Fruit fly (Drosophila melanogaster) whole organism, embryonic: ENCODE measurements around the gene CG44001.

ENCODE experiments used
- Atf3 ChIP-seq: fragments of 200-800 bp; sonication (Bioruptor generic); optimal IDR thresholded peaks from 3 replicates; lab custom pipeline; 2016; ENCODE audit warnings: missing biosample characterization, missing genetic modification characterization
- CG10209 ChIP-seq: fragments of 200-800 bp; sonication (Bioruptor generic); optimal IDR thresholded peaks from 3 replicates; lab custom pipeline; 2017; ENCODE audit warnings: missing biosample characterization, mild to moderate bottlenecking, missing genetic modification characterization, missing genetic modification reagents
- CG11695 ChIP-seq: fragments of 200-800 bp; sonication (Bioruptor generic); IDR thresholded peaks from 3 replicates; pipeline ENCODE4 v1.3.6; 2022; ENCODE audit warnings: missing biosample characterization, missing genetic modification characterization
- CG12071 ChIP-seq: fragments of 200-800 bp; sonication (Bioruptor generic); optimal IDR thresholded peaks from 3 replicates; lab custom pipeline; 2018; ENCODE audit warnings: missing biosample characterization, mild to moderate bottlenecking, missing genetic modification characterization
- CG13624 ChIP-seq: fragments of 200-800 bp; sonication (Bioruptor generic); optimal IDR thresholded peaks from 2 replicates; lab custom pipeline; 2016; ENCODE audit warnings: missing biosample characterization, missing genetic modification characterization
- CG14965 ChIP-seq: fragments of 200-800 bp; sonication (Bioruptor generic); optimal IDR thresholded peaks from 2 replicates; lab custom pipeline; 2016; ENCODE audit warnings: missing biosample characterization, missing genetic modification characterization, borderline replicate concordance
- CG16779 ChIP-seq: fragments of 200-800 bp; sonication (Bioruptor generic); IDR thresholded peaks from 2 replicates; pipeline ENCODE4 v1.3.6; 2022; ENCODE audit warnings: missing biosample characterization, missing genetic modification characterization
- CG17186 ChIP-seq: fragments of 200-800 bp; sonication (Bioruptor generic); optimal IDR thresholded peaks from 3 replicates; lab custom pipeline; 2017; ENCODE audit warnings: missing biosample characterization, missing genetic modification reagents, missing genetic modification characterization
- CG17912 ChIP-seq: fragments of 200-800 bp; sonication (Bioruptor generic); optimal IDR thresholded peaks from 2 replicates; lab custom pipeline; 2018; ENCODE audit warnings: missing biosample characterization, mild to moderate bottlenecking, missing genetic modification characterization
- CG18262 ChIP-seq: fragments of 200-800 bp; optimal IDR thresholded peaks from 3 replicates; lab custom pipeline; 2019; ENCODE audit warnings: missing biosample characterization, mild to moderate bottlenecking, missing genetic modification characterization, moderate library complexity
- CG1832 ChIP-seq: fragments of 200-800 bp; sonication (Bioruptor generic); optimal IDR thresholded peaks from 2 replicates; lab custom pipeline; 2017; ENCODE audit warnings: missing biosample characterization, mild to moderate bottlenecking, missing genetic modification characterization, inconsistent platforms
- CG2202 ChIP-seq: fragments of 200-800 bp; sonication (Bioruptor generic); optimal IDR thresholded peaks from 2 replicates; lab custom pipeline; 2018; ENCODE audit warnings: missing biosample characterization, mild to moderate bottlenecking, missing genetic modification characterization
- CG31388 ChIP-seq: fragments of 200-800 bp; sonication (Bioruptor generic); optimal IDR thresholded peaks from 2 replicates; lab custom pipeline; 2016; ENCODE audit warnings: missing biosample characterization, missing genetic modification characterization
- CG34224 ChIP-seq: fragments of 200-800 bp; sonication (Bioruptor generic); IDR thresholded peaks from 3 replicates; pipeline ENCODE4 v1.3.6; 2022; ENCODE audit warnings: missing biosample characterization, missing genetic modification characterization; ENCODE audit not compliant: partially characterized antibody
- CG34422 ChIP-seq: fragments of 200-800 bp; sonication (Bioruptor generic); IDR thresholded peaks from 3 replicates; pipeline ENCODE4 v1.3.6; 2022; ENCODE audit warnings: missing biosample characterization, missing genetic modification characterization
- CG4282 ChIP-seq: fragments of 200-800 bp; sonication (Bioruptor generic); optimal IDR thresholded peaks from 2 replicates; lab custom pipeline; 2016; ENCODE audit warnings: missing biosample characterization, missing genetic modification characterization
- CG9215 ChIP-seq: fragments of 200-800 bp; sonication (Bioruptor generic); IDR thresholded peaks from 2 replicates; pipeline ENCODE4 v1.3.6; 2022; ENCODE audit warnings: missing biosample characterization, missing genetic modification characterization
- Dbx ChIP-seq: fragments of 200-800 bp; sonication (Bioruptor generic); IDR thresholded peaks from 3 replicates; pipeline ENCODE4 v1.3.6; 2022; ENCODE audit warnings: missing biosample characterization, missing genetic modification characterization
- Dip2 ChIP-seq: fragments of 200-800 bp; sonication (Bioruptor generic); IDR thresholded peaks from 2 replicates; pipeline ENCODE4 v1.3.6; 2022; ENCODE audit warnings: missing biosample characterization, missing genetic modification characterization
- Dref ChIP-seq: fragments of 200-800 bp; sonication (Bioruptor generic); IDR thresholded peaks from 2 replicates; pipeline ENCODE4 v1.3.6; 2022; ENCODE audit warnings: missing biosample characterization, missing genetic modification characterization
- E2f1 ChIP-seq: fragments of 200-800 bp; sonication (Bioruptor generic); IDR thresholded peaks from 2 replicates; pipeline ENCODE4 v1.3.6; 2022; ENCODE audit warnings: missing biosample characterization, missing genetic modification characterization
- Ets65A ChIP-seq: fragments of 200-800 bp; sonication (Bioruptor generic); peaks from one replicate; lab custom pipeline; 2016; ENCODE audit warnings: missing biosample characterization, missing genetic modification characterization
- Ets97D ChIP-seq: fragments of 200-800 bp; sonication (Bioruptor generic); optimal IDR thresholded peaks from 3 replicates; lab custom pipeline; 2016; ENCODE audit warnings: missing biosample characterization, missing genetic modification characterization
- HLH4C ChIP-seq: fragments of 200-800 bp; sonication (Bioruptor generic); IDR thresholded peaks from 3 replicates; pipeline ENCODE4 v1.3.6; 2022; ENCODE audit warnings: missing biosample characterization, missing genetic modification characterization; ENCODE audit not compliant: partially characterized antibody
- Hr3 ChIP-seq: fragments of 200-800 bp; sonication (Bioruptor generic); optimal IDR thresholded peaks from 3 replicates; lab custom pipeline; 2016; ENCODE audit warnings: missing biosample characterization, missing genetic modification characterization
- Hr39 ChIP-seq: fragments of >200 bp; optimal IDR thresholded peaks from 2 replicates; lab custom pipeline; 2017
- MBD-R2 ChIP-seq: fragments of 200-800 bp; sonication (Bioruptor generic); IDR thresholded peaks from 2 replicates; pipeline ENCODE4 v1.3.6; 2022; ENCODE audit warnings: missing biosample characterization, missing genetic modification characterization
- Max ChIP-seq: fragments of 200-800 bp; sonication (Bioruptor generic); optimal IDR thresholded peaks from 2 replicates; lab custom pipeline; 2016; ENCODE audit warnings: missing biosample characterization, mild to moderate bottlenecking, missing genetic modification characterization
- NC2β ChIP-seq: fragments of 200-800 bp; sonication (Bioruptor generic); optimal IDR thresholded peaks from 2 replicates; lab custom pipeline; 2016; ENCODE audit warnings: missing biosample characterization, missing genetic modification characterization
- NFAT ChIP-seq: fragments of 200-800 bp; sonication (Bioruptor generic); IDR thresholded peaks from 2 replicates; pipeline ENCODE4 v1.3.6; 2022; ENCODE audit warnings: missing biosample characterization, missing genetic modification characterization
- Rx ChIP-seq: fragments of 200-800 bp; sonication (Bioruptor generic); IDR thresholded peaks from 2 replicates; pipeline ENCODE4 v1.3.6; 2022; ENCODE audit warnings: missing biosample characterization, missing genetic modification characterization
- Ssrp ChIP-seq: fragments of 200-800 bp; sonication (Bioruptor generic); optimal IDR thresholded peaks from 2 replicates; lab custom pipeline; 2018; ENCODE audit warnings: missing biosample characterization, mild to moderate bottlenecking, missing genetic modification characterization, moderate library complexity
- Usf ChIP-seq: fragments of 200-800 bp; sonication (Bioruptor generic); optimal IDR thresholded peaks from 2 replicates; lab custom pipeline; 2017; ENCODE audit warnings: missing genotype, missing biosample characterization, missing genetic modification characterization
- ci ChIP-seq: fragments of 200-800 bp; sonication (Bioruptor generic); IDR thresholded peaks from 3 replicates; pipeline ENCODE4 v1.3.6; 2022; ENCODE audit warnings: missing biosample characterization, missing genetic modification characterization
- crol ChIP-seq: fragments of 200-800 bp; sonication (Bioruptor generic); IDR thresholded peaks from 2 replicates; pipeline ENCODE4 v1.3.6; 2022; ENCODE audit warnings: missing biosample characterization, missing genetic modification characterization
- gcm2 ChIP-seq: fragments of 200-800 bp; sonication (Bioruptor generic); optimal IDR thresholded peaks from 2 replicates; lab custom pipeline; 2016; ENCODE audit warnings: missing biosample characterization, missing genetic modification characterization
- gem ChIP-seq: fragments of 200-800 bp; sonication (Bioruptor generic); optimal IDR thresholded peaks from 2 replicates; lab custom pipeline; 2019; ENCODE audit warnings: missing biosample characterization, mild to moderate bottlenecking, missing genetic modification characterization, moderate library complexity
- grau ChIP-seq: fragments of 200-800 bp; optimal IDR thresholded peaks from 3 replicates; lab custom pipeline; 2019; ENCODE audit warnings: missing biosample characterization, mild to moderate bottlenecking, missing genetic modification characterization, moderate library complexity
- ham ChIP-seq: fragments of 200-800 bp; sonication (Bioruptor generic); IDR thresholded peaks from 2 replicates; pipeline ENCODE4 v1.3.6; 2022; ENCODE audit warnings: missing biosample characterization, missing genetic modification characterization
- ind ChIP-seq: fragments of 200-800 bp; sonication (Bioruptor generic); optimal IDR thresholded peaks from 3 replicates; lab custom pipeline; 2016; ENCODE audit warnings: missing biosample characterization, missing genetic modification characterization
- luna ChIP-seq: fragments of 200-800 bp; sonication (Bioruptor generic); optimal IDR thresholded peaks from 2 replicates; lab custom pipeline; 2016; ENCODE audit warnings: missing biosample characterization, missing genetic modification characterization
- mam ChIP-seq: fragments of 200-800 bp; sonication (Bioruptor generic); optimal IDR thresholded peaks from 3 replicates; lab custom pipeline; 2016; ENCODE audit warnings: missing biosample characterization, missing genetic modification characterization
- nom ChIP-seq: fragments of 200-800 bp; sonication (Bioruptor generic); optimal IDR thresholded peaks from 2 replicates; lab custom pipeline; 2017; ENCODE audit warnings: missing biosample characterization, missing genetic modification characterization, mild to moderate bottlenecking, moderate library complexity, missing genetic modification reagents
- onecut ChIP-seq: fragments of 200-800 bp; sonication (Bioruptor generic); IDR thresholded peaks from 2 replicates; pipeline ENCODE4 v1.3.6; 2022; ENCODE audit warnings: missing biosample characterization, missing genetic modification characterization
- org-1 ChIP-seq: fragments of 200-800 bp; sonication (Bioruptor generic); optimal IDR thresholded peaks from 2 replicates; lab custom pipeline; 2017; ENCODE audit warnings: missing biosample characterization, missing genetic modification characterization
- otp ChIP-seq: fragments of 200-800 bp; sonication (Bioruptor generic); IDR thresholded peaks from 3 replicates; pipeline ENCODE4, ENCODE4 v1.3.6; 2022; ENCODE audit warnings: missing biosample characterization, missing genetic modification characterization
- pros ChIP-seq: fragments of 200-800 bp; sonication (Bioruptor generic); optimal IDR thresholded peaks from 3 replicates; lab custom pipeline; 2019; ENCODE audit warnings: missing biosample characterization, mild to moderate bottlenecking, missing genetic modification characterization, moderate library complexity
- run ChIP-seq: fragments of 200-800 bp; sonication (Bioruptor generic); optimal IDR thresholded peaks from 3 replicates; lab custom pipeline; 2018; ENCODE audit warnings: missing biosample characterization, mild to moderate bottlenecking, missing genetic modification characterization
- sens ChIP-seq: fragments of 200-800 bp; sonication (Bioruptor generic); peaks from one replicate; lab custom pipeline; 2016; ENCODE audit warnings: missing biosample characterization, missing genetic modification characterization
- sima ChIP-seq: fragments of 200-800 bp; sonication (Bioruptor generic); optimal IDR thresholded peaks from 2 replicates; lab custom pipeline; 2016; ENCODE audit warnings: missing biosample characterization, missing genetic modification characterization
- sqz ChIP-seq: fragments of 200-800 bp; sonication (Bioruptor generic); optimal IDR thresholded peaks from 3 replicates; lab custom pipeline; 2018; ENCODE audit warnings: missing biosample characterization, mild to moderate bottlenecking, missing genetic modification characterization
- sr ChIP-seq: fragments of 200-800 bp; sonication (Bioruptor generic); IDR thresholded peaks from 3 replicates; pipeline ENCODE4 v1.3.6; 2022; ENCODE audit warnings: missing biosample characterization, missing genetic modification characterization
- ssp ChIP-seq: fragments of 200-800 bp; sonication (Bioruptor generic); IDR thresholded peaks from 2 replicates; pipeline ENCODE4 v1.3.6; 2022; ENCODE audit warnings: missing biosample characterization, missing genetic modification characterization

CG44001 gene

DNA sequence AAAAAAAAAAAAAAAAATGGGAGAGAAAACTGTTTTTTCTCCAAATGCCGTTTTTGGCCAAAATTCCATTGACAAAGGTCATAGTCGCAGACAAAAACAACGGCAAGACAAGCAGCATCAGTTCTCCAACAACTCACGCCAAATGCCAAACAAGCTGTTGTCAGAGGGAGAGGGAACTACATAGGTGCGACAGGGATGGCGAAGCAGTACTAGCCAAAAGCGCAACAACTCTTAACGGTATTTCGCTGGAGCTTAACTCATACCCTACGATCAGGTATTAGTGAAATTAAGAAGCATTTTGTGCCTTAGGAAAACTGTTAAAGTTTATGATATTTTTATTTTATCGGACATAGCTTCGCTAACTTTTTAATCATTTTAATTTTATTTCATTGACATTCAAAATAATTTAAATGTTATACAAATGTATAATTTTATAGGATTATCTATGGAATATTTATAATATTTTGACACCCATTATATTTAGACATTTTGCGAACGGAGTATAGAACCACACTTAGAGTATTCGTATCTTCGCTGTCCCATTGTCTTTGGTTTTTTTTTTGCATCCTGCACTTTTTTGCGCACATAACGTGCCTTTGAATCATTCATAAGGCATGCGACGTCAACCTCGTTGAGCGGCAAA, 37.3 kb downstream of the CG44001 start (continued):
- TF ChIP-seq Dref (GFP tag; lab: Robert Waterston, UW) (no peak), CG17186 (GFP tag; lab: Kevin White, UChicago) (no peak), ssp (GFP tag; lab: Robert Waterston, UW) (no peak), CG2202 (tag; lab: Kevin White, UChicago) (no peak), CG11695 (GFP tag; lab: Robert Waterston, UW) (no peak), CG31388 (GFP tag; lab: Kevin White, UChicago) (no peak), Ssrp (tag; lab: Kevin White, UChicago) (no peak), CG34224 (GFP tag; lab: Robert Waterston, UW) (no peak), CG17912 (no peak), onecut (GFP tag; lab: Robert Waterston, UW) (no peak), CG14965 (GFP tag; lab: Kevin White, UChicago) (no peak), sima (GFP tag; lab: Kevin White, UChicago) (no peak), CG13624 (GFP tag; lab: Kevin White, UChicago) (no peak), sqz (GFP tag; lab: Kevin White, UChicago) (no peak), CG4282 (GFP tag; lab: Kevin White, UChicago) (no peak), CG18262 (tag; lab: Kevin White, UChicago) (no peak), CG12071 (GFP tag; lab: Kevin White, UChicago) (no peak), crol (no peak), gem (tag; lab: Kevin White, UChicago) (peak; percentile 57), ind (GFP tag; lab: Kevin White, UChicago) (peak; percentile 10), nom (GFP tag; lab: Kevin White, UChicago) (peak; percentile 65), sr (no peak), Usf (GFP tag; lab: Kevin White, UChicago) (no peak), HLH4C (GFP tag; lab: Robert Waterston, UW) (no peak; the same call in 2 of the 3 replicates), Dip2 (GFP tag; lab: Robert Waterston, UW) (no peak), Max (GFP tag; lab: Kevin White, UChicago) (no peak), otp (GFP tag; lab: Robert Waterston, UW) (no peak), MBD-R2 (GFP tag; lab: Robert Waterston, UW) (no peak), Hr3 (GFP tag; lab: Kevin White, UChicago) (no peak), Ets97D (GFP tag; lab: Kevin White, UChicago) (no peak), Hr39 (no peak), grau (tag; lab: Kevin White, UChicago) (peak; percentile 16), Ets65A (no peak), luna (no peak), ham (GFP tag; lab: Robert Waterston, UW) (no peak), CG16779 (GFP tag; lab: Robert Waterston, UW) (no peak), CG10209 (GFP tag; lab: Kevin White, UChicago) (peak; percentile 4), CG34422 (no peak), Dbx (GFP tag; lab: Robert Waterston, UW) (no peak), NFAT (no peak), ci (GFP tag; lab: Robert Waterston, UW) (no peak), CG1832 (peak; percentile 14), NC2β (GFP tag; lab: Kevin White, UChicago) (no peak), Atf3 (no peak), pros (GFP tag; lab: Kevin White, UChicago) (no peak), CG9215 (GFP tag; lab: Robert Waterston, UW) (no peak), Rx (GFP tag; lab: Robert Waterston, UW) (no peak), run (tag; lab: Kevin White, UChicago) (no peak), gcm2 (GFP tag; lab: Kevin White, UChicago) (no peak), mam (GFP tag; lab: Kevin White, UChicago) (no peak), org-1 (GFP tag; lab: Kevin White, UChicago) (no peak), sens (peak; percentile 59), E2f1 (no peak)
